Fruit fly (Drosophila melanogaster) whole organism, embryonic: Measurements from ENCODE around the gene CG45066.
A peak's percentile ranks its signal among the peaks of the same experiment; 100 is the strongest.

Experiments
- Bgb ChIP-seq: fragments of 200-800 bp; sonication (Bioruptor generic); IDR thresholded peaks from 2 replicates; pipeline ENCODE4 v1.3.6; 2022; ENCODE audit warnings: missing biosample characterization, missing genetic modification characterization; ENCODE audit not compliant: partially characterized antibody
- CG13287 ChIP-seq: fragments of 200-800 bp; sonication (Bioruptor generic); IDR thresholded peaks from 2 replicates; pipeline ENCODE4 v1.3.6; 2022; ENCODE audit warnings: missing biosample characterization, missing genetic modification characterization; ENCODE audit not compliant: partially characterized antibody
- CG13624 ChIP-seq: fragments of 200-800 bp; sonication (Bioruptor generic); optimal IDR thresholded peaks from 2 replicates; lab custom pipeline; 2016; ENCODE audit warnings: missing biosample characterization, missing genetic modification characterization
- CG13775 ChIP-seq: fragments of 200-800 bp; sonication (Bioruptor generic); optimal IDR thresholded peaks from 3 replicates; lab custom pipeline; 2017; ENCODE audit warnings: missing biosample characterization, mild to moderate bottlenecking, missing genetic modification characterization
- CG14441 ChIP-seq: fragments of 200-800 bp; sonication (Bioruptor generic); IDR thresholded peaks from 2 replicates; pipeline ENCODE4 v1.3.6; 2022; ENCODE audit warnings: missing biosample characterization, missing genetic modification characterization
- CG15479 ChIP-seq: fragments of 200-800 bp; sonication (Bioruptor generic); optimal IDR thresholded peaks from 3 replicates; lab custom pipeline; 2019; ENCODE audit warnings: missing biosample characterization, mild to moderate bottlenecking, missing genetic modification characterization, moderate library complexity
- CG17385 ChIP-seq: fragments of 200-800 bp; sonication (Bioruptor generic); optimal IDR thresholded peaks from 3 replicates; lab custom pipeline; 2018; ENCODE audit warnings: missing biosample characterization, mild to moderate bottlenecking, missing genetic modification characterization
- CG3838 ChIP-seq: fragments of 200-800 bp; sonication (Bioruptor generic); optimal IDR thresholded peaks from 3 replicates; lab custom pipeline; 2016; ENCODE audit warnings: missing biosample characterization, missing genetic modification characterization
- CG42726 ChIP-seq: fragments of 200-800 bp; sonication (Bioruptor generic); IDR thresholded peaks from 2 replicates; pipeline ENCODE4 v1.3.6; 2022; ENCODE audit warnings: missing biosample characterization, missing genetic modification characterization; ENCODE audit not compliant: partially characterized antibody
- CG4360 ChIP-seq: fragments of 200-800 bp; sonication (Bioruptor generic); IDR thresholded peaks from 2 replicates; pipeline ENCODE4 v1.3.6; 2022; ENCODE audit warnings: missing biosample characterization, missing genetic modification characterization
- CG5953 ChIP-seq: fragments of 200-800 bp; sonication (Bioruptor generic); IDR thresholded peaks from 2 replicates; pipeline ENCODE4 v1.3.6; 2022; ENCODE audit warnings: missing biosample characterization, missing genetic modification characterization
- CG6765 ChIP-seq: fragments of 200-800 bp; sonication (Bioruptor generic); optimal IDR thresholded peaks from 3 replicates; lab custom pipeline; 2017; ENCODE audit warnings: missing biosample characterization, mild to moderate bottlenecking, missing genetic modification characterization
- CG6854 ChIP-seq: fragments of 200-800 bp; sonication (Bioruptor generic); optimal IDR thresholded peaks from 3 replicates; lab custom pipeline; 2017; ENCODE audit warnings: missing biosample characterization, mild to moderate bottlenecking, missing genetic modification characterization
- CG7928 ChIP-seq: fragments of 200-800 bp; sonication (Bioruptor generic); optimal IDR thresholded peaks from 2 replicates; lab custom pipeline; 2017; ENCODE audit warnings: missing biosample characterization, mild to moderate bottlenecking, missing genetic modification characterization
- CG8089 ChIP-seq: fragments of 200-800 bp; sonication (Bioruptor generic); optimal IDR thresholded peaks from 3 replicates; lab custom pipeline; 2016; ENCODE audit warnings: missing biosample characterization, missing genetic modification characterization
- CG8924 ChIP-seq: fragments of 200-800 bp; optimal IDR thresholded peaks from 3 replicates; lab custom pipeline; 2019; ENCODE audit warnings: missing biosample characterization, mild to moderate bottlenecking, missing genetic modification characterization, moderate library complexity
- CG9932 ChIP-seq: fragments of 200-800 bp; sonication (Bioruptor generic); IDR thresholded peaks from 2 replicates; pipeline ENCODE4 v1.3.6; 2022; ENCODE audit warnings: missing biosample characterization, missing genetic modification characterization
- CHES-1-like ChIP-seq: fragments of 200-800 bp; sonication (Bioruptor generic); optimal IDR thresholded peaks from 2 replicates; lab custom pipeline; 2016; ENCODE audit warnings: missing biosample characterization, missing genetic modification characterization
- Dfd ChIP-seq, 2 experiments: fragments of >200 bp; optimal IDR thresholded peaks; 2 replicates each; lab custom pipeline; 2017; ENCODE audit warnings: missing biosample characterization in 2 of 2, missing genetic modification characterization in 2 of 2
- Dll ChIP-seq: fragments of 200-800 bp; sonication (Bioruptor generic); IDR thresholded peaks from 4 replicates; pipeline ENCODE4 v1.3.6; 2022; ENCODE audit warnings: missing biosample characterization, missing genetic modification characterization; ENCODE audit not compliant: partially characterized antibody
- E2f1 ChIP-seq: fragments of 200-800 bp; sonication (Bioruptor generic); IDR thresholded peaks from 2 replicates; pipeline ENCODE4 v1.3.6; 2022; ENCODE audit warnings: missing biosample characterization, missing genetic modification characterization
- Ets65A ChIP-seq: fragments of 200-800 bp; sonication (Bioruptor generic); peaks from one replicate; lab custom pipeline; 2016; ENCODE audit warnings: missing biosample characterization, missing genetic modification characterization
- Fer1 ChIP-seq: fragments of 200-800 bp; sonication (Bioruptor generic); optimal IDR thresholded peaks from 2 replicates; lab custom pipeline; 2017; ENCODE audit warnings: missing biosample characterization, mild to moderate bottlenecking, missing genetic modification characterization
- HmgZ ChIP-seq: fragments of 200-800 bp; sonication (Bioruptor generic); optimal IDR thresholded peaks from 2 replicates; lab custom pipeline; 2018; ENCODE audit warnings: missing biosample characterization, mild to moderate bottlenecking, missing genetic modification characterization
- Med ChIP-seq: fragments of 200-800 bp; sonication (Bioruptor generic); peaks from one replicate; lab custom pipeline; 2016; ENCODE audit warnings: missing biosample characterization, missing genetic modification characterization, mild to moderate bottlenecking, inconsistent platforms, moderate library complexity
- Meics ChIP-seq: fragments of 200-800 bp; sonication (Bioruptor generic); optimal IDR thresholded peaks from 2 replicates; lab custom pipeline; 2017; ENCODE audit warnings: missing biosample characterization, mild to moderate bottlenecking, missing genetic modification characterization
- Poxn ChIP-seq: fragments of 200-800 bp; sonication (Bioruptor generic); IDR thresholded peaks from 2 replicates; pipeline ENCODE4 v1.3.6; 2022; ENCODE audit warnings: missing biosample characterization, missing genetic modification characterization
- YL-1 ChIP-seq: fragments of 200-800 bp; sonication (Bioruptor generic); optimal IDR thresholded peaks from 3 replicates; lab custom pipeline; 2017; ENCODE audit warnings: missing biosample characterization, mild to moderate bottlenecking, missing genetic modification characterization
- bab2 ChIP-seq: fragments of 200-800 bp; sonication (Bioruptor generic); optimal IDR thresholded peaks from 2 replicates; lab custom pipeline; 2016; ENCODE audit warnings: missing biosample characterization, missing genetic modification characterization
- bbx ChIP-seq: fragments of 200-800 bp; sonication (Bioruptor generic); IDR thresholded peaks from 2 replicates; pipeline ENCODE4 v1.3.6; 2022; ENCODE audit warnings: missing biosample characterization, missing genetic modification characterization; ENCODE audit not compliant: partially characterized antibody
- caup ChIP-seq: fragments of 200-800 bp; sonication (Bioruptor generic); optimal IDR thresholded peaks from 3 replicates; lab custom pipeline; 2017; ENCODE audit warnings: missing biosample characterization, mild to moderate bottlenecking, missing genetic modification characterization, moderate library complexity; ENCODE audit not compliant: severe bottlenecking
- cg ChIP-seq: fragments of 200-800 bp; sonication (Bioruptor generic); optimal IDR thresholded peaks from 3 replicates; lab custom pipeline; 2019; ENCODE audit warnings: missing biosample characterization, mild to moderate bottlenecking, missing genetic modification characterization, moderate library complexity
- da ChIP-seq: fragments of 200-800 bp; sonication (Bioruptor generic); optimal IDR thresholded peaks from 2 replicates; lab custom pipeline; 2016; ENCODE audit warnings: missing biosample characterization, missing genetic modification characterization
- gcm ChIP-seq: fragments of 200-800 bp; sonication (Bioruptor generic); optimal IDR thresholded peaks from 2 replicates; lab custom pipeline; 2019; ENCODE audit warnings: missing biosample characterization, mild to moderate bottlenecking, missing genetic modification characterization, moderate library complexity
- gro ChIP-seq: fragments of 200-800 bp; sonication (Bioruptor generic); optimal IDR thresholded peaks from 2 replicates; lab custom pipeline; 2016; ENCODE audit warnings: missing biosample characterization, missing genetic modification characterization
- insv ChIP-seq, 2 experiments: fragments of 200-800 bp; sonication (Bioruptor generic); optimal IDR thresholded peaks; 3 replicates each; lab custom pipeline; 2016 to 2018; ENCODE audit warnings: missing biosample characterization in 2 of 2, missing genetic modification characterization in 2 of 2
- kay ChIP-seq: fragments of 200-800 bp; sonication (Bioruptor generic); optimal IDR thresholded peaks from 2 replicates; lab custom pipeline; 2016; ENCODE audit warnings: missing biosample characterization, missing genetic modification characterization
- nerfin-2 ChIP-seq: fragments of 200-800 bp; sonication (Bioruptor generic); IDR thresholded peaks from 2 replicates; pipeline ENCODE4 v1.3.6; 2022; ENCODE audit warnings: missing biosample characterization, missing genetic modification characterization; ENCODE audit not compliant: partially characterized antibody
- onecut ChIP-seq: fragments of 200-800 bp; sonication (Bioruptor generic); IDR thresholded peaks from 2 replicates; pipeline ENCODE4 v1.3.6; 2022; ENCODE audit warnings: missing biosample characterization, missing genetic modification characterization
- peb ChIP-seq: fragments of 200-800 bp; sonication (Bioruptor generic); IDR thresholded peaks from 2 replicates; pipeline ENCODE4 v1.3.6; 2022; ENCODE audit warnings: missing biosample characterization, missing genetic modification characterization
- rib ChIP-seq: fragments of 200-800 bp; sonication (Bioruptor generic); IDR thresholded peaks from 2 replicates; pipeline ENCODE4 v1.3.6; 2022; ENCODE audit warnings: missing biosample characterization, missing genetic modification characterization
- sd ChIP-seq: fragments of 200-800 bp; sonication (Bioruptor generic); optimal IDR thresholded peaks from 3 replicates; lab custom pipeline; 2018; ENCODE audit warnings: missing biosample characterization, mild to moderate bottlenecking, missing genetic modification characterization, moderate library complexity
- shn ChIP-seq: fragments of 200-800 bp; sonication (Bioruptor generic); optimal IDR thresholded peaks from 3 replicates; lab custom pipeline; 2016; ENCODE audit warnings: missing biosample characterization, missing genetic modification characterization
- sob ChIP-seq: fragments of 200-800 bp; sonication (Bioruptor generic); IDR thresholded peaks from 2 replicates; pipeline ENCODE4 v1.3.6; 2022; ENCODE audit warnings: missing biosample characterization, missing genetic modification characterization
- sug ChIP-seq: fragments of 200-800 bp; optimal IDR thresholded peaks from 2 replicates; lab custom pipeline; 2019; ENCODE audit warnings: missing biosample characterization, mild to moderate bottlenecking, missing genetic modification characterization, moderate library complexity
- zen ChIP-seq: fragments of 200-800 bp; sonication (Bioruptor generic); optimal IDR thresholded peaks from 3 replicates; lab custom pipeline; 2018; ENCODE audit warnings: missing biosample characterization, mild to moderate bottlenecking, missing genetic modification characterization, moderate library complexity

The CG45066 gene

dm6 chr3L:3150376-3150775, 39.3 kb upstream of the CG45066 start:
- TF ChIP-seq sob (0 out of 2 replicates have a peak, but pooled peaks have one; percentile 29), CG14441 (no peak), CG13775 (GFP tag; lab: Kevin White, UChicago) (no peak), CG5953 (GFP tag; lab: Robert Waterston, UW) (0 out of 2 replicates have a peak, but pooled peaks have one; percentile 4), Med (GFP tag; lab: Kevin White, UChicago) (peak; percentile 53), Ets65A (GFP tag; lab: Kevin White, UChicago) (peak; percentile 86), Dll (GFP tag; lab: Robert Waterston, UW) (no peak), CG7928 (GFP tag; lab: Kevin White, UChicago) (no peak), CG8089 (GFP tag; lab: Kevin White, UChicago) (no peak), Dfd (GFP tag; optimal IDR thresholded peaks at IDR 0.05; lab: Kevin White, UChicago) (peak in 1 of 2 experiments; percentile 91), shn (GFP tag; lab: Kevin White, UChicago) (no peak), gcm (GFP tag; lab: Kevin White, UChicago) (no peak), CG42726 (GFP tag; lab: Robert Waterston, UW) (0 out of 2 replicates have a peak, but pooled peaks have one; percentile 21), insv (GFP tag; optimal IDR thresholded peaks at IDR 0.05; lab: Kevin White, UChicago) (no peak)
- TF ChIP-seq, all 482 proteins: peak for 6

- TF ChIP-seq HmgZ (tag; lab: Kevin White, UChicago) (peak; percentile 50), nerfin-2 (0 out of 2 replicates have a peak, but pooled peaks have one; percentile 25), CG6854 (GFP tag; lab: Kevin White, UChicago) (peak; percentile 45), bab2 (GFP tag; lab: Kevin White, UChicago) (no peak), sd (tag; lab: Kevin White, UChicago) (peak; percentile 80), E2f1 (no peak), YL-1 (peak; percentile 85), Dll (GFP tag; lab: Robert Waterston, UW) (0 out of 4 replicates have a peak, but pooled peaks have one; percentile 32), zen (peak; percentile 28), bbx (GFP tag; lab: Robert Waterston, UW) (peak; percentile 24; the same call in 1 of the 2 replicates), CHES-1-like (GFP tag; lab: Kevin White, UChicago) (peak; percentile 54), peb (no peak), Meics (GFP tag; lab: Kevin White, UChicago) (peak; percentile 76), CG3838 (GFP tag; lab: Kevin White, UChicago) (no peak), caup (GFP tag; lab: Kevin White, UChicago) (peak; percentile 8), CG13624 (GFP tag; lab: Kevin White, UChicago) (peak; percentile 72), CG6765 (GFP tag; lab: Kevin White, UChicago) (peak; percentile 3), da (no peak), Bgb (GFP tag; lab: Robert Waterston, UW) (peak; percentile 52; the same call in 1 of the 2 replicates), cg (GFP tag; lab: Kevin White, UChicago) (peak; percentile 93), CG9932 (GFP tag; lab: Robert Waterston, UW) (peak; percentile 13; the same call in 1 of the 2 replicates), CG17385 (GFP tag; lab: Kevin White, UChicago) (peak; percentile 82), CG13287 (GFP tag; lab: Robert Waterston, UW) (peak; percentile 46; the same call in 1 of the 2 replicates), Poxn (GFP tag; lab: Robert Waterston, UW) (no peak), kay (GFP tag; lab: Kevin White, UChicago) (peak; percentile 8), sug (peak; percentile 99), CG15479 (GFP tag; lab: Kevin White, UChicago) (peak; percentile 6), onecut (peak; percentile 34), gro (GFP tag; lab: Kevin White, UChicago) (peak; percentile 44), CG8924 (peak; percentile 16), CG4360 (GFP tag; lab: Robert Waterston, UW) (peak; percentile 86), Fer1 (peak; percentile 71), rib (GFP tag; lab: Robert Waterston, UW) (peak; percentile 86)
Observed at dm6 chr3L:3149060-3149872, 38.2 kb upstream of the CG45066 start.
